Fruit fly (Drosophila melanogaster) whole organism, embryonic: ENCODE results near the gene nanos.

ENCODE experiments used
- Blimp-1 ChIP-seq: fragments of 200-800 bp; sonication (Bioruptor generic); optimal IDR thresholded peaks from 3 replicates; lab custom pipeline; 2018; ENCODE audit warnings: missing biosample characterization, missing genetic modification characterization, mild to moderate bottlenecking, moderate library complexity, missing genetic modification reagents
- CG10147 ChIP-seq: fragments of 200-800 bp; sonication (Bioruptor generic); optimal IDR thresholded peaks from 2 replicates; lab custom pipeline; 2019; ENCODE audit warnings: missing biosample characterization, mild to moderate bottlenecking, missing genetic modification characterization, moderate library complexity
- CG11504 ChIP-seq: fragments of 200-800 bp; sonication (Bioruptor generic); optimal IDR thresholded peaks from 3 replicates; lab custom pipeline; 2019; ENCODE audit warnings: missing biosample characterization, mild to moderate bottlenecking, missing genetic modification characterization, moderate library complexity
- CG12236 ChIP-seq: fragments of 200-800 bp; sonication (Bioruptor generic); optimal IDR thresholded peaks from 2 replicates; lab custom pipeline; 2016; ENCODE audit warnings: missing biosample characterization, missing genetic modification characterization
- CG13123 ChIP-seq: fragments of 200-800 bp; sonication (Bioruptor generic); optimal IDR thresholded peaks from 2 replicates; lab custom pipeline; 2016; ENCODE audit warnings: missing biosample characterization, missing genetic modification characterization
- CG13296 ChIP-seq: fragments of 200-800 bp; sonication (Bioruptor generic); optimal IDR thresholded peaks from 3 replicates; lab custom pipeline; 2018; ENCODE audit warnings: missing biosample characterization, mild to moderate bottlenecking, missing genetic modification characterization
- CG14667 ChIP-seq: fragments of 200-800 bp; sonication (Bioruptor generic); IDR thresholded peaks from 2 replicates; pipeline ENCODE4 v1.3.6; 2022; ENCODE audit warnings: missing biosample characterization, missing genetic modification characterization
- CG1529 ChIP-seq: fragments of 200-800 bp; sonication (Bioruptor generic); optimal IDR thresholded peaks from 3 replicates; lab custom pipeline; 2018; ENCODE audit warnings: missing biosample characterization, missing genetic modification characterization
- CG1603 ChIP-seq: fragments of 200-800 bp; sonication (Bioruptor generic); optimal IDR thresholded peaks from 2 replicates; lab custom pipeline; 2019; ENCODE audit warnings: missing biosample characterization, mild to moderate bottlenecking, missing genetic modification characterization, moderate library complexity
- CG1647 ChIP-seq: fragments of 200-800 bp; sonication (Bioruptor generic); optimal IDR thresholded peaks from 3 replicates; lab custom pipeline; 2016; ENCODE audit warnings: missing biosample characterization, missing genetic modification characterization
- CG17359 ChIP-seq: fragments of 200-800 bp; sonication (Bioruptor generic); optimal IDR thresholded peaks from 3 replicates; lab custom pipeline; 2018; ENCODE audit warnings: missing biosample characterization, mild to moderate bottlenecking, missing genetic modification characterization, moderate library complexity
- CG2678 ChIP-seq: fragments of 200-800 bp; sonication (Bioruptor generic); optimal IDR thresholded peaks from 3 replicates; lab custom pipeline; 2019; ENCODE audit warnings: missing biosample characterization, mild to moderate bottlenecking, missing genetic modification characterization, moderate library complexity
- CG2712 ChIP-seq: fragments of 200-800 bp; optimal IDR thresholded peaks from 3 replicates; lab custom pipeline; 2019; ENCODE audit warnings: missing biosample characterization, mild to moderate bottlenecking, missing genetic modification characterization, moderate library complexity
- CG31441 ChIP-seq: fragments of 200-800 bp; sonication (Bioruptor generic); IDR thresholded peaks from 2 replicates; pipeline ENCODE4 v1.3.6; 2022; ENCODE audit warnings: missing biosample characterization, missing genetic modification characterization
- CG3838 ChIP-seq: fragments of 200-800 bp; sonication (Bioruptor generic); optimal IDR thresholded peaks from 3 replicates; lab custom pipeline; 2016; ENCODE audit warnings: missing biosample characterization, missing genetic modification characterization
- CG5180 ChIP-seq: fragments of 200-800 bp; sonication (Bioruptor generic); optimal IDR thresholded peaks from 3 replicates; lab custom pipeline; 2017; ENCODE audit warnings: missing biosample characterization, missing genetic modification characterization, mild to moderate bottlenecking, moderate library complexity, missing genetic modification reagents
- CG5953 ChIP-seq: fragments of 200-800 bp; sonication (Bioruptor generic); IDR thresholded peaks from 2 replicates; pipeline ENCODE4 v1.3.6; 2022; ENCODE audit warnings: missing biosample characterization, missing genetic modification characterization
- CG7556 ChIP-seq: fragments of 200-800 bp; sonication (Bioruptor generic); optimal IDR thresholded peaks from 2 replicates; lab custom pipeline; 2017; ENCODE audit warnings: missing biosample characterization, mild to moderate bottlenecking, missing genetic modification characterization
- CG8388 ChIP-seq: fragments of 200-800 bp; sonication (Bioruptor generic); optimal IDR thresholded peaks from 2 replicates; lab custom pipeline; 2019; ENCODE audit warnings: missing biosample characterization, mild to moderate bottlenecking, missing genetic modification characterization, moderate library complexity
- CG8924 ChIP-seq: fragments of 200-800 bp; optimal IDR thresholded peaks from 3 replicates; lab custom pipeline; 2019; ENCODE audit warnings: missing biosample characterization, mild to moderate bottlenecking, missing genetic modification characterization, moderate library complexity
- CG9797 ChIP-seq: fragments of 200-800 bp; sonication (Bioruptor generic); optimal IDR thresholded peaks from 3 replicates; lab custom pipeline; 2018; ENCODE audit warnings: missing biosample characterization, mild to moderate bottlenecking, missing genetic modification characterization
- Fer3 ChIP-seq: fragments of 200-800 bp; sonication (Bioruptor generic); optimal IDR thresholded peaks from 2 replicates; lab custom pipeline; 2018; ENCODE audit warnings: missing biosample characterization, mild to moderate bottlenecking, missing genetic modification characterization, moderate library complexity
- GATAe ChIP-seq: fragments of 200-800 bp; sonication (Bioruptor generic); conservative IDR thresholded peaks from 2 replicates; pipeline ENCODE4 v1.3.6; 2022; ENCODE audit warnings: missing biosample characterization, missing genetic modification characterization
- Gsc ChIP-seq: fragments of 200-800 bp; sonication (Bioruptor generic); IDR thresholded peaks from 2 replicates; pipeline ENCODE4 v1.3.6; 2022; ENCODE audit warnings: missing biosample characterization, missing genetic modification characterization
- Hmx ChIP-seq: fragments of 200-800 bp; sonication (Bioruptor generic); optimal IDR thresholded peaks from 2 replicates; lab custom pipeline; 2016; ENCODE audit warnings: missing biosample characterization, missing genetic modification characterization
- Hr51 ChIP-seq, 2 experiments: fragments of 200-800 bp; sonication (Bioruptor generic); optimal IDR thresholded peaks; 2 replicates in 1 of 2; 3 replicates in 1 of 2; lab custom pipeline; 2016 to 2018; ENCODE audit warnings: missing biosample characterization in 2 of 2, missing genetic modification characterization in 2 of 2, mild to moderate bottlenecking in 1 of 2, moderate library complexity in 1 of 2
- Max ChIP-seq: fragments of 200-800 bp; sonication (Bioruptor generic); optimal IDR thresholded peaks from 2 replicates; lab custom pipeline; 2016; ENCODE audit warnings: missing biosample characterization, mild to moderate bottlenecking, missing genetic modification characterization
- Sry-β ChIP-seq: fragments of 200-800 bp; sonication (Bioruptor generic); optimal IDR thresholded peaks from 2 replicates; lab custom pipeline; 2018; ENCODE audit warnings: missing biosample characterization, mild to moderate bottlenecking, missing genetic modification characterization, moderate library complexity
- Ssrp ChIP-seq: fragments of 200-800 bp; sonication (Bioruptor generic); optimal IDR thresholded peaks from 2 replicates; lab custom pipeline; 2018; ENCODE audit warnings: missing biosample characterization, mild to moderate bottlenecking, missing genetic modification characterization, moderate library complexity
- aop ChIP-seq: fragments of 200-800 bp; sonication (Bioruptor generic); IDR thresholded peaks from 2 replicates; pipeline ENCODE4 v1.3.6; 2022; ENCODE audit warnings: missing biosample characterization, missing genetic modification characterization
- ase ChIP-seq: fragments of 200-800 bp; sonication (Bioruptor generic); IDR thresholded peaks from 3 replicates; pipeline ENCODE4 v1.3.6; 2022; ENCODE audit warnings: missing biosample characterization, missing genetic modification characterization
- bbx ChIP-seq: fragments of 200-800 bp; sonication (Bioruptor generic); IDR thresholded peaks from 2 replicates; pipeline ENCODE4 v1.3.6; 2022; ENCODE audit warnings: missing biosample characterization, missing genetic modification characterization; ENCODE audit not compliant: partially characterized antibody
- cg ChIP-seq: fragments of 200-800 bp; sonication (Bioruptor generic); optimal IDR thresholded peaks from 3 replicates; lab custom pipeline; 2019; ENCODE audit warnings: missing biosample characterization, mild to moderate bottlenecking, missing genetic modification characterization, moderate library complexity
- dpn ChIP-seq, 2 experiments: fragments of 200-800 bp; sonication (Bioruptor generic); optimal IDR thresholded peaks; 3 replicates each; lab custom pipeline; 2016; ENCODE audit warnings: missing biosample characterization in 2 of 2, missing genetic modification characterization in 2 of 2
- esg ChIP-seq: fragments of 200-800 bp; sonication (Bioruptor generic); conservative IDR thresholded peaks from 2 replicates; pipeline ENCODE4 v1.3.6; 2022; ENCODE audit warnings: missing biosample characterization, missing genetic modification characterization
- eve ChIP-seq, 2 experiments: fragments of >200 bp; optimal IDR thresholded peaks; 2 replicates each; lab custom pipeline; 2017; ENCODE audit warnings: missing biosample characterization in 2 of 2, missing genetic modification characterization in 2 of 2
- gem ChIP-seq: fragments of 200-800 bp; sonication (Bioruptor generic); optimal IDR thresholded peaks from 2 replicates; lab custom pipeline; 2019; ENCODE audit warnings: missing biosample characterization, mild to moderate bottlenecking, missing genetic modification characterization, moderate library complexity
- grau ChIP-seq: fragments of 200-800 bp; optimal IDR thresholded peaks from 3 replicates; lab custom pipeline; 2019; ENCODE audit warnings: missing biosample characterization, mild to moderate bottlenecking, missing genetic modification characterization, moderate library complexity
- inv ChIP-seq: fragments of 200-800 bp; sonication (Bioruptor generic); IDR thresholded peaks from 2 replicates; pipeline ENCODE4 v1.3.6; 2022; ENCODE audit warnings: missing biosample characterization, missing genetic modification characterization; ENCODE audit not compliant: partially characterized antibody
- kah ChIP-seq: fragments of 200-800 bp; sonication (Bioruptor generic); optimal IDR thresholded peaks from 2 replicates; lab custom pipeline; 2018; ENCODE audit warnings: missing biosample characterization, mild to moderate bottlenecking, missing genetic modification characterization
- pb ChIP-seq: fragments of 200-800 bp; sonication (Bioruptor generic); optimal IDR thresholded peaks from 3 replicates; lab custom pipeline; 2016; ENCODE audit warnings: missing biosample characterization, missing genetic modification characterization
- pros ChIP-seq: fragments of 200-800 bp; sonication (Bioruptor generic); optimal IDR thresholded peaks from 3 replicates; lab custom pipeline; 2019; ENCODE audit warnings: missing biosample characterization, mild to moderate bottlenecking, missing genetic modification characterization, moderate library complexity
- pum ChIP-seq: fragments of 200-800 bp; sonication (Bioruptor generic); optimal IDR thresholded peaks from 2 replicates; lab custom pipeline; 2016; ENCODE audit warnings: missing biosample characterization, missing genetic modification characterization
- scrt ChIP-seq: fragments of 200-800 bp; sonication (Bioruptor generic); optimal IDR thresholded peaks from 2 replicates; lab custom pipeline; 2018; ENCODE audit warnings: missing biosample characterization, mild to moderate bottlenecking, missing genetic modification characterization, moderate library complexity
- sd ChIP-seq: fragments of 200-800 bp; sonication (Bioruptor generic); optimal IDR thresholded peaks from 3 replicates; lab custom pipeline; 2018; ENCODE audit warnings: missing biosample characterization, mild to moderate bottlenecking, missing genetic modification characterization, moderate library complexity
- sens-2 ChIP-seq: fragments of 200-800 bp; sonication (Bioruptor generic); IDR thresholded peaks from 2 replicates; pipeline ENCODE4 v1.3.6; 2022; ENCODE audit warnings: missing biosample characterization, missing genetic modification characterization
- sima ChIP-seq: fragments of 200-800 bp; sonication (Bioruptor generic); optimal IDR thresholded peaks from 2 replicates; lab custom pipeline; 2016; ENCODE audit warnings: missing biosample characterization, missing genetic modification characterization
- ssp ChIP-seq: fragments of 200-800 bp; sonication (Bioruptor generic); IDR thresholded peaks from 2 replicates; pipeline ENCODE4 v1.3.6; 2022; ENCODE audit warnings: missing biosample characterization, missing genetic modification characterization

Gene nanos

DNA sequence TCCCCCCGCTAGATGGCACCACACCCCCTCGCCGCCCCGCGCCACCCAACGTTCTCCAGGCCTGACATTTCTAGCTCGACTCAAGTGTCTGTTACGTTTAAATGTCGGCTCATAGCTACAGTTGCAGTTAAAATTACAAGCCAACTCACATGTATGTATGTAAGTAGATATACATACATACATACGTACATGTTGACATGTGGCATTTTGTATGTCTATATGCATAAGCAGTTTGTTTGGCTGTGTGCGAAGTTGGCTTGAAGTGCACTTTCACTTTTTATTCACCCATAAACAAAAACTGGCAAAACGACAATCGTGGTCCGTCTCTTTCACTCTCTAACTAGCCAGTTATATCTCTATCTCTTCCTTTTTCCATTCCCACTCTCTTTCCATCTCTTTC is 25.8 kb downstream of the nanos start (continued):
- TF ChIP-seq sima (GFP tag; lab: Kevin White, UChicago) (no peak), CG5953 (peak; percentile 71), scrt (no peak)
- TF ChIP-seq, all 482 proteins: peak for 63

DNA sequence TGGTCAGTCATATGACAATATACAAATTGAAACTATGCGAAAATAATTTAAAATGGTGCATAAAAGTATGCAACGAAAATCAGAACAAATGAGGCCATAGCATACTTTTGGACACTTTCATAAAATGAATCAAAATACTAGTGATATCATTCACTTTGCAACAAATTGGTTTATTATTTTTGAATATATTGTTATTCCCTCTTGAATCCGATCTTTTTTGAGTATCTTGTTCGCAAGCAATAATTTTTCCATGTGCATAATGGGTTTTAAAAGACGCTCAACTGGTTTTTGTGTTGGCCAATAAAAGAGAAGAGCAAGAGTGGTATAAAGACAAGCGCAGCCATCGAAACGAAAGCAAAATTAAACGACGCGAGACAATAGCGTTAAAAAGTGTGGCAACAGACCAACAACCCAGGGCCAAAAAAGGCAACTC is 30.7 kb downstream of the nanos start:
- TF ChIP-seq CG14667 (no peak), CG13296 (peak; percentile 44), sd (no peak), CG8924 (tag; lab: Kevin White, UChicago) (peak; percentile 31), CG12236 (GFP tag; lab: Kevin White, UChicago) (no peak), Gsc (GFP tag; lab: Robert Waterston, UW) (no peak), bbx (GFP tag; lab: Robert Waterston, UW) (no peak), sens-2 (GFP tag; lab: Robert Waterston, UW) (no peak), CG1603 (tag; lab: Kevin White, UChicago) (peak; percentile 10), CG7556 (GFP tag; lab: Kevin White, UChicago) (no peak), CG11504 (tag; lab: Kevin White, UChicago) (peak; percentile 68), CG1529 (GFP tag; lab: Kevin White, UChicago) (no peak), CG2712 (tag; lab: Kevin White, UChicago) (peak; percentile 14), pros (GFP tag; lab: Kevin White, UChicago) (peak; percentile 12), Ssrp (tag; lab: Kevin White, UChicago) (peak; percentile 23), GATAe (GFP tag; lab: Robert Waterston, UW) (no peak), Fer3 (peak; percentile 16), CG5180 (peak; percentile 27), ssp (no peak), CG9797 (GFP tag; lab: Kevin White, UChicago) (no peak), pb (no peak), CG17359 (tag; lab: Kevin White, UChicago) (peak; percentile 10), CG13123 (no peak), gem (tag; lab: Kevin White, UChicago) (peak; percentile 54), inv (GFP tag; lab: Robert Waterston, UW) (no peak), kah (no peak), Hr51 (GFP tag; optimal IDR thresholded peaks at IDR 0.05; lab: Kevin White, UChicago) (peak in 1 of 2 experiments; percentile 65), esg (GFP tag; lab: Robert Waterston, UW) (0 out of 2 replicates have a peak, but pooled peaks have one; percentile 9), CG1647 (GFP tag; lab: Kevin White, UChicago) (no peak), aop (GFP tag; lab: Robert Waterston, UW) (no peak), grau (tag; lab: Kevin White, UChicago) (peak; percentile 48), CG10147 (GFP tag; lab: Kevin White, UChicago) (peak; percentile 11), cg (GFP tag; lab: Kevin White, UChicago) (no peak), CG3838 (GFP tag; lab: Kevin White, UChicago) (no peak), CG8388 (GFP tag; lab: Kevin White, UChicago) (no peak), Blimp-1 (GFP tag; lab: Kevin White, UChicago) (peak; percentile 16), Max (no peak), dpn (GFP tag; optimal IDR thresholded peaks at IDR 0.05; lab: Kevin White, UChicago) (peak in 1 of 2 experiments; percentile 16), ase (GFP tag; lab: Robert Waterston, UW) (no peak), CG2678 (tag; lab: Kevin White, UChicago) (peak; percentile 51), CG31441 (GFP tag; lab: Robert Waterston, UW) (0 out of 2 replicates have a peak, but pooled peaks have one; percentile 15), eve (GFP tag; optimal IDR thresholded peaks at IDR 0.05; lab: Kevin White, UChicago) (peak in 1 of 2 experiments; percentile 30), Sry-β (GFP tag; lab: Kevin White, UChicago) (no peak), Hmx (GFP tag; lab: Kevin White, UChicago) (no peak), pum (GFP tag; lab: Kevin White, UChicago) (no peak)
